Worm (Caenorhabditis elegans): ENCODE data around the gene sra-30.

DNA sequence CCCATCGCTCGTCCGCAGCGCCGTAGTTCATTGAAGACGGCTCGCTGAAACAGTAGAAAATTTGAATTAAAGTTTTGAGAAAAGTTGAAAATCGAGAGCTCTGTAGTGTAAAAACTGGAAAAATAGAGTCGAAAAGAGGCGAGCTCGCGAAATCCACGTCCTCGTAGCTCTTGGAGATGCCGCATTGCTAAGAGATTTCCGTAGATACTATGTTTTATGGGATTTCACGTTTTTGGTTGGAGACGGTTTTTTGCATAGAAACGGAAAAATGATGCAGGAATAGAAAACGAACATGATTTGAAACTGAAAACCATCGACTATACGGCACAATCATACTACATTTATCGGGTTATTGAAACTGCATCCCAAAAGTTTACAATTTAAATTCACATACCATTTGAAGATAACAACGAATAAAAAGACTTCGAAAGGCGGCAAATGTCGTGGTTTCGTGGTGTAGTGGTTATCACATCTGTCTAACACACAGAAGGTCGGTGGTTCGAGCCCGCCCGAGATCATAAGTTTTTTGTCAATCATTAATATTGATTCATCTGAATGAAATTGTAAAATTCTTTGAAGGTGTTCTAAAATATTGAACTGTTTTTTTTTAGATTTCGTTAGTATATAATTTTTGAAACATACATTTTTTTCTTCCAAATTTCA, 32.3 kb upstream of the sra-30 start, which contains the start of gene pkd-2:
- TF ChIP-seq saeg-2 (GFP tag; IDR thresholded peaks at IDR 0.05) (no peak), dve-1 (tag; optimal IDR thresholded peaks at IDR 0.05; ENCODE audit: insufficient read depth) (no peak), lin-15B (tag; optimal IDR thresholded peaks at IDR 0.05) (no peak), F44E2.7 (GFP tag; IDR thresholded peaks at IDR 0.05) (no peak), nhr-111 (GFP tag; optimal IDR thresholded peaks at IDR 0.05) (no peak)
